Fruit fly (Drosophila melanogaster) whole organism, prepupa: ENCODE measurements around the gene CG10654.
A peak's percentile ranks its signal among the peaks of the same experiment; 100 is the strongest.

Experiments
- Blimp-1 ChIP-seq: fragments of 200-800 bp; sonication (Bioruptor generic); optimal IDR thresholded peaks from 3 replicates; lab custom pipeline; 2017; ENCODE audit warnings: missing biosample characterization, missing genetic modification characterization, mild to moderate bottlenecking, moderate library complexity, missing genetic modification reagents
- CG10631 ChIP-seq: fragments of 200-800 bp; sonication (Bioruptor generic); optimal IDR thresholded peaks from 2 replicates; lab custom pipeline; 2016; ENCODE audit warnings: missing biosample characterization, missing genetic modification characterization
- CG10669 ChIP-seq: fragments of 200-800 bp; sonication (Bioruptor generic); optimal IDR thresholded peaks from 3 replicates; lab custom pipeline; 2018; ENCODE audit warnings: missing biosample characterization, mild to moderate bottlenecking, missing genetic modification characterization, moderate library complexity
- CG11294 ChIP-seq: fragments of 200-800 bp; sonication (Bioruptor generic); IDR thresholded peaks from 2 replicates; pipeline ENCODE4 v1.3.6; 2022; ENCODE audit warnings: missing biosample characterization, missing genetic modification characterization
- CG11762 ChIP-seq: fragments of 200-800 bp; sonication (Bioruptor generic); optimal IDR thresholded peaks from 3 replicates; lab custom pipeline; 2016; ENCODE audit warnings: missing biosample characterization, missing genetic modification characterization; ENCODE audit not compliant: insufficient read depth
- CG11902 ChIP-seq: fragments of 200-800 bp; sonication (Bioruptor generic); optimal IDR thresholded peaks from 3 replicates; lab custom pipeline; 2016; ENCODE audit warnings: missing biosample characterization, missing genetic modification characterization
- CG1621 ChIP-seq: fragments of 200-800 bp; sonication (Bioruptor generic); optimal IDR thresholded peaks from 3 replicates; lab custom pipeline; 2018; ENCODE audit warnings: missing biosample characterization, mild to moderate bottlenecking, missing genetic modification characterization
- CG16779 ChIP-seq: fragments of 200-800 bp; sonication (Bioruptor generic); optimal IDR thresholded peaks from 3 replicates; lab custom pipeline; 2017; ENCODE audit warnings: missing biosample characterization, mild to moderate bottlenecking, missing genetic modification characterization
- CG3032 ChIP-seq: fragments of 200-800 bp; optimal IDR thresholded peaks from 2 replicates; lab custom pipeline; 2019; ENCODE audit warnings: missing biosample characterization, mild to moderate bottlenecking, missing genetic modification characterization, moderate library complexity
- CG34406 ChIP-seq: fragments of 200-800 bp; sonication (Bioruptor generic); optimal IDR thresholded peaks from 3 replicates; lab custom pipeline; 2016; ENCODE audit warnings: missing biosample characterization, missing genetic modification characterization
- CG3919 ChIP-seq: fragments of 200-800 bp; sonication (Bioruptor generic); optimal IDR thresholded peaks from 3 replicates; lab custom pipeline; 2016; ENCODE audit warnings: missing biosample characterization, missing genetic modification characterization
- CG4318 ChIP-seq: fragments of 200-800 bp; sonication (Bioruptor generic); optimal IDR thresholded peaks from 3 replicates; lab custom pipeline; 2017; ENCODE audit warnings: missing biosample characterization, mild to moderate bottlenecking, missing genetic modification characterization
- CG6163 ChIP-seq: fragments of 200-800 bp; sonication (Bioruptor generic); IDR thresholded peaks from 3 replicates; pipeline ENCODE4 v1.3.6; 2022; ENCODE audit warnings: missing biosample characterization, missing genetic modification characterization
- CG6792 ChIP-seq: fragments of 200-800 bp; sonication (Bioruptor generic); optimal IDR thresholded peaks from 3 replicates; lab custom pipeline; 2016; ENCODE audit warnings: missing biosample characterization, missing genetic modification characterization
- CG6854 ChIP-seq: fragments of 200-800 bp; sonication (Bioruptor generic); optimal IDR thresholded peaks from 2 replicates; lab custom pipeline; 2017; ENCODE audit warnings: missing biosample characterization, mild to moderate bottlenecking, missing genetic modification characterization
- CG8119 ChIP-seq: fragments of 200-800 bp; sonication (Bioruptor generic); IDR thresholded peaks from 3 replicates; pipeline ENCODE4 v1.3.6; 2022; ENCODE audit warnings: missing biosample characterization, missing genetic modification characterization
- CG8319 ChIP-seq: fragments of 200-800 bp; sonication (Bioruptor generic); optimal IDR thresholded peaks from 3 replicates; lab custom pipeline; 2016; ENCODE audit warnings: missing biosample characterization, missing genetic modification characterization
- CG9139 ChIP-seq: fragments of 200-800 bp; sonication (Bioruptor generic); optimal IDR thresholded peaks from 3 replicates; lab custom pipeline; 2017; ENCODE audit warnings: missing biosample characterization, mild to moderate bottlenecking, missing genetic modification characterization
- Eip75B ChIP-seq: fragments of 200-800 bp; sonication (Bioruptor generic); optimal IDR thresholded peaks from 3 replicates; lab custom pipeline; 2016; ENCODE audit warnings: missing biosample characterization, missing genetic modification characterization
- Eip78C ChIP-seq: fragments of 200-800 bp; sonication (Bioruptor generic); peaks from one replicate; lab custom pipeline; 2016; ENCODE audit warnings: missing biosample characterization, missing genetic modification characterization
- Ets21C ChIP-seq: fragments of 200-800 bp; sonication (Bioruptor generic); optimal IDR thresholded peaks from 3 replicates; lab custom pipeline; 2016; ENCODE audit warnings: missing biosample characterization, missing genetic modification characterization
- Ets96B ChIP-seq: fragments of 200-800 bp; optimal IDR thresholded peaks from 2 replicates; lab custom pipeline; 2019; ENCODE audit warnings: missing biosample characterization, mild to moderate bottlenecking, missing genetic modification characterization, moderate library complexity
- Gug ChIP-seq: fragments of 200-800 bp; sonication (Bioruptor generic); IDR thresholded peaks from 2 replicates; pipeline ENCODE4 v1.3.6; 2022; ENCODE audit warnings: missing biosample characterization, missing genetic modification characterization
- Hr38 ChIP-seq: sonication (Bioruptor generic); optimal IDR thresholded peaks from 2 replicates; lab custom pipeline; 2016; ENCODE audit warnings: missing biosample characterization, missing genetic modification characterization
- Hr39 ChIP-seq: fragments of 200-800 bp; sonication (Bioruptor generic); optimal IDR thresholded peaks from 2 replicates; lab custom pipeline; 2016; ENCODE audit warnings: missing biosample characterization, missing genetic modification characterization
- Lpt ChIP-seq: fragments of 200-800 bp; sonication (Bioruptor generic); optimal IDR thresholded peaks from 3 replicates; lab custom pipeline; 2016; ENCODE audit warnings: missing biosample characterization, missing genetic modification characterization
- OdsH ChIP-seq: fragments of 200-800 bp; sonication (Bioruptor generic); optimal IDR thresholded peaks from 3 replicates; lab custom pipeline; 2016; ENCODE audit warnings: missing biosample characterization, missing genetic modification characterization
- Sox102F ChIP-seq: fragments of 200-800 bp; sonication (Bioruptor generic); optimal IDR thresholded peaks from 2 replicates; lab custom pipeline; 2016; ENCODE audit warnings: missing biosample characterization, mild to moderate bottlenecking, missing genetic modification characterization
- Sox15 ChIP-seq: fragments of 200-800 bp; sonication (Bioruptor generic); optimal IDR thresholded peaks from 3 replicates; lab custom pipeline; 2016; ENCODE audit warnings: missing biosample characterization, missing genetic modification characterization
- achi ChIP-seq: fragments of 200-800 bp; sonication (Bioruptor generic); optimal IDR thresholded peaks from 3 replicates; lab custom pipeline; 2016; ENCODE audit warnings: missing biosample characterization, missing genetic modification characterization
- acj6 ChIP-seq: fragments of 200-800 bp; sonication (Bioruptor generic); optimal IDR thresholded peaks from 3 replicates; lab custom pipeline; 2016; ENCODE audit warnings: missing biosample characterization, missing genetic modification characterization
- dac ChIP-seq: fragments of 200-800 bp; sonication (Bioruptor generic); optimal IDR thresholded peaks from 2 replicates; lab custom pipeline; 2017; ENCODE audit warnings: missing biosample characterization, mild to moderate bottlenecking, missing genetic modification characterization
- eg ChIP-seq: fragments of 200-800 bp; sonication (Bioruptor generic); IDR thresholded peaks from 3 replicates; pipeline ENCODE4 v1.3.6; 2022; ENCODE audit warnings: missing biosample characterization, missing genetic modification characterization
- esn ChIP-seq: fragments of 200-800 bp; sonication (Bioruptor generic); optimal IDR thresholded peaks from 2 replicates; lab custom pipeline; 2016; ENCODE audit warnings: missing biosample characterization, mild to moderate bottlenecking, missing genetic modification characterization, moderate library complexity
- fd85E ChIP-seq: fragments of 200-800 bp; sonication (Bioruptor generic); optimal IDR thresholded peaks from 3 replicates; lab custom pipeline; 2016; ENCODE audit warnings: missing biosample characterization, missing genetic modification characterization
- net ChIP-seq: fragments of 200-800 bp; sonication (Bioruptor generic); optimal IDR thresholded peaks from 3 replicates; lab custom pipeline; 2016; ENCODE audit warnings: missing biosample characterization, missing genetic modification characterization
- pdm3 ChIP-seq: fragments of 200-800 bp; sonication (Bioruptor generic); optimal IDR thresholded peaks from 3 replicates; lab custom pipeline; 2016; ENCODE audit warnings: missing biosample characterization, missing genetic modification characterization
- salr ChIP-seq, 2 experiments: fragments of 200-800 bp; sonication (Bioruptor generic); optimal IDR thresholded peaks; 3 replicates each; lab custom pipeline; 2016 to 2018; ENCODE audit warnings: missing biosample characterization in 2 of 2, missing genetic modification characterization in 2 of 2, mild to moderate bottlenecking in 1 of 2
- spab ChIP-seq: fragments of 200-800 bp; sonication (Bioruptor generic); optimal IDR thresholded peaks from 2 replicates; lab custom pipeline; 2017; ENCODE audit warnings: missing biosample characterization, mild to moderate bottlenecking, missing genetic modification characterization, missing genetic modification reagents
- svp ChIP-seq: fragments of 200-800 bp; sonication (Bioruptor generic); peaks from one replicate; lab custom pipeline; 2016; ENCODE audit warnings: missing biosample characterization, missing genetic modification characterization
- vri ChIP-seq: fragments of 200-800 bp; sonication (Bioruptor generic); optimal IDR thresholded peaks from 3 replicates; lab custom pipeline; 2016; ENCODE audit warnings: missing biosample characterization, mild to moderate bottlenecking, missing genetic modification characterization

Gene CG10654

DNA sequence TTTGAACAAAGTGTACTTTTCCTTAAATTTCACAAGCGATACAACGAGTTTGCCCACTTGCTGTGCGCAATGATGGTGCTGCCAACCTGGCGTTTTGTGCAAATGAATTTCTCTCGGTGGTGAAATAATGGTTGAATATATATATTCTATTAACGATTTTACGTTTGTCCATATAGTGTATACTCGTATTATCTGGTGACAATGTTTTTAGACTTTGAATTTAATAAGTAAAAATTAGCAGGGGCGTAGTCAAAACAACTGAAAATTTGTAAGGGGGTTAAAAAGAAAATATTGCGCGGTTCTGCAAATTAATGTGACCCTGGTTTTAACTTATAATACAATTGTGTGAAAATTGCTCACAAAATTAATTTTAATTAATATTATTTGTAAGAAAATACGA, 16.3 kb upstream of the CG10654 start, which contains the start of the genes ver and Gcn5 (continued):
- TF ChIP-seq CG4318 (GFP tag; lab: Kevin White, UChicago) (peak; percentile 94), CG11294 (GFP tag; lab: Robert Waterston, UW) (peak; percentile 95), Blimp-1 (peak; percentile 90), CG6163 (GFP tag; lab: Robert Waterston, UW) (peak; percentile 98), CG6792 (peak; percentile 94), OdsH (GFP tag; lab: Kevin White, UChicago) (peak; percentile 98), Hr38 (GFP tag; lab: Kevin White, UChicago) (peak; percentile 12), achi (GFP tag; lab: Kevin White, UChicago) (peak; percentile 97), CG8319 (GFP tag; lab: Kevin White, UChicago) (peak; percentile 95), Ets21C (GFP tag; lab: Kevin White, UChicago) (peak; percentile 94), Eip78C (peak; percentile 99), CG10631 (GFP tag; lab: Kevin White, UChicago) (peak; percentile 96)

DNA sequence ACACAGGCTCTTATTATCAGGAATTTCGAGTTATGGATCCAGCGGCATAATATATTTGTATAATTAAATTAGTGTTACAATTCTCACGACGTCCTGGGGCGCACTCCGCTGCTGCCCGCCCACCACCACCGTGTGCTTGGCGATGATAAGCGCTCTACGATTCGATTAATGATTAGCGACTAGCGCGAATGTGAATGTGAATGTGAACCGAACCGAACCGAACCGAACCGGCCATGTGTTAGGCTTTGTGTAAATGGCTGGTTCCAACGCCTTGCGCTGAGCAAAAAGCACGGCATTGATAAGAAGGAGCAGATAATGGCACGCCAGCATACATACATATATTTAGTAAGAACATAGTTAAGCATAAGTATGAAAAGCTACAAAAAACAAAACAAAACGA, 11.7 kb upstream of the CG10654 start:
- no peak for TF ChIP-seq CG11762 (GFP tag; lab: Kevin White, UChicago)
- peak; percentile 12 for TF ChIP-seq vri (GFP tag; lab: Kevin White, UChicago)
- peak; percentile 85 for TF ChIP-seq svp (GFP tag; lab: Kevin White, UChicago)
- TF ChIP-seq, all 60 proteins: peak for 2

DNA sequence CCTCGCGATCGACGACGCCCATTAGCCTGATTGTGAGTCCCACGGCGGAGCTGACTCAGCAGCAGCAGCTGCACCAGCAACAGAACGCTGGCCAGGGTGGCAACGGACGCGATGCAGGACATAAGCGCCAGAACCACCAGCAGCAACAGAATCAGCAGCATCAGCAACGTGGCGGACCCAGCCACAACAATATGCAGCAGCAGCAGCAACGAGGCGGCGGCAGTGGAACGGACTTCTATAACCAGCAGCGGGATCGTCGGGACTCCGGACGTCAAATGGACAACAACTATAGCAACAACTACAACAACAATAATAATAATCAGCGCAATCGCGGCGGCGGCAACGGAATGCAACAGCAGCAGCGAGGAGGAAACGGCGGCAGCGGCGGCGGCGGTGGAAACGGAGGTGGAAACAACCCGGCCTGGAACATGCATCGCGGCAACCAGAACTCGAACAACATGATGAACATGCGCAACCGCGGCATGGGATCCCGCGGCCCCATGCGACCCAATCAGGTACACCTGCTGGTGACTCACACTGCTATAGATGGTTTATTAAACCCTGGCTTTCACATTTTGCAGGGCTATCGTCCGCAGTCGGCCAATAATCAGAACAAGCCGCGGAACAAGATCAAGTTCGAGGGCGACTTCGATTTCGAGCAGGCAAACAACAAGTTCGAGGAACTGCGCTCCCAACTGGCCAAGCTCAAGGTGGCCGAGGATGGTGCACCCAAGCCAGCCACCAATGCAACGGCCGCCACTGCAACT, 10.0 kb upstream of the CG10654 start:
- no peak for TF ChIP-seq salr (GFP tag; optimal IDR thresholded peaks at IDR 0.05; lab: Kevin White, UChicago)
- TF ChIP-seq CG16779 (tag; lab: Kevin White, UChicago), result no peak
- TF ChIP-seq CG34406 (GFP tag; lab: Kevin White, UChicago), result no peak
- no peak for TF ChIP-seq CG6854
- no peak for TF ChIP-seq pdm3 (GFP tag; lab: Kevin White, UChicago)
- peak; percentile 58 for TF ChIP-seq svp (GFP tag; lab: Kevin White, UChicago)
- no peak for TF ChIP-seq spab
- no peak for TF ChIP-seq CG6792
- TF ChIP-seq net (GFP tag; lab: Kevin White, UChicago), result no peak
- TF ChIP-seq, all 60 proteins: peak for 1

DNA sequence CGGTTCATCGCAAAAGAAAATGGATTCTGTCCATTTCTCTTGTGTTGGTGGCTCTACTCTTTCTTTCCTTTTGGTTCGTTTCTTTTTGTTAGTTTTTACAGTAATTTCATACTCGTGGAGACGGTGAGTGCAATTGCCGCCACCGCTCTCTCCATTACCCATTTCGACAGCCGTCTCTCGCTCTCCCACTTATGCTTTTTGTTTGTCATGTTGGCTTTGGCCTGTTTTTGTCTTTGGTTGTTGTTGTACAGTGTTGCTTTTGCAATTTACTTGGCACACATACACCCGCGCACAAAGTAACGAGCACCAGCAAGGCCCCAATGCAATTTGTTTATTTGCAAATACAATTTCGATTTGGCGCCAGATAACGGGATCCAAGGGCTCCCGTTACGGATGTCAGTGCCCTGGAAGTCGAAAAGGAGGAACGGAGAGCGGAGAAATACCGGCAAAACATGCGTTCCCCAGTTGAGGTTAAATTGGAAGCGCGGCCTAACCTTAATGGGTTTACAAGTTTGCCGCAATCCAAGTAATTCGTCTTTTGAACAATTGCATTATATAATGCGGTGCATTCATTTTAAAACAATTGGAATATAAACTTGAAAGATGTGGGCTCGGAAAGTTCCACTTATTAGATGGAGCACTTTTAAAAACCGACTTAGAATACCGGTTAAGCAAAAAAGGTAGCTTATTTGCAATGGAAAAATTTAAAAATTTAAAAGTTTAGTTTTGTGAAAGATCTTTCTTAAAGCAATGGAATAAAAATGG, 8.2 kb upstream of the CG10654 start:
- TF ChIP-seq Gug (GFP tag; lab: Robert Waterston, UW), result no peak; the same call in 1 of the 2 replicates
- peak; percentile 12 for TF ChIP-seq pdm3 (GFP tag; lab: Kevin White, UChicago)
- TF ChIP-seq acj6, result no peak
- TF ChIP-seq CG6854, result peak; percentile 44
- peak; percentile 1 for TF ChIP-seq CG6792
- peak; percentile 64 for TF ChIP-seq CG1621 (tag; lab: Kevin White, UChicago)
- no peak for TF ChIP-seq Sox15 (GFP tag; lab: Kevin White, UChicago)
- TF ChIP-seq CG6163 (GFP tag; lab: Robert Waterston, UW), result peak; percentile 82
- TF ChIP-seq fd85E (GFP tag; lab: Kevin White, UChicago), result no peak
- TF ChIP-seq Ets96B, result peak; percentile 73
- TF ChIP-seq Eip75B (GFP tag; lab: Kevin White, UChicago), result peak; percentile 30
- no peak for TF ChIP-seq OdsH (GFP tag; lab: Kevin White, UChicago)
- TF ChIP-seq CG11294 (GFP tag; lab: Robert Waterston, UW), result no peak; the same call in 1 of the 2 replicates
- TF ChIP-seq svp (GFP tag; lab: Kevin White, UChicago), result peak; percentile 95
- peak; percentile 84 for TF ChIP-seq CG9139 (GFP tag; lab: Kevin White, UChicago)
- TF ChIP-seq Eip78C, result peak; percentile 26
- TF ChIP-seq CG11902 (GFP tag; lab: Kevin White, UChicago), result no peak
- TF ChIP-seq dac (GFP tag; lab: Kevin White, UChicago), result peak; percentile 55
- no peak for TF ChIP-seq Blimp-1
- no peak for TF ChIP-seq esn
- no peak for TF ChIP-seq Sox102F (GFP tag; lab: Kevin White, UChicago)
- TF ChIP-seq Hr39 (GFP tag; lab: Kevin White, UChicago), result no peak
- peak; percentile 83 for TF ChIP-seq Lpt (GFP tag; lab: Kevin White, UChicago)
- peak; percentile 29 for TF ChIP-seq CG34406 (GFP tag; lab: Kevin White, UChicago)
- no peak for TF ChIP-seq CG3919 (GFP tag; lab: Kevin White, UChicago)
- TF ChIP-seq CG8319 (GFP tag; lab: Kevin White, UChicago), result peak; percentile 1
- TF ChIP-seq vri (GFP tag; lab: Kevin White, UChicago), result peak; percentile 53
- peak; percentile 16 for TF ChIP-seq CG10669
- TF ChIP-seq CG8119, result peak; percentile 90
- peak; percentile 54 for TF ChIP-seq net (GFP tag; lab: Kevin White, UChicago)
- peak; percentile 43 for TF ChIP-seq CG3032 (tag; lab: Kevin White, UChicago)
- TF ChIP-seq eg (GFP tag; lab: Robert Waterston, UW), result peak; percentile 90
